Worm (Caenorhabditis elegans) whole organism, L3 larva: ENCODE results near the gene C07A12.2.

Source experiments
- elt-2 ChIP-seq: sonication (generic microtip); optimal IDR thresholded peaks from 2 replicates; lab custom pipeline; 2016; ENCODE audit warnings: missing genetic modification reagents, mild to moderate bottlenecking, missing genetic modification characterization, missing compliant biosample characterization
- fkh-10 ChIP-seq: sonication (generic microtip); optimal IDR thresholded peaks from 2 replicates; lab custom pipeline; 2017; ENCODE audit warnings: missing biosample characterization, missing genetic modification reagents, missing genetic modification characterization
- mdl-1 ChIP-seq: fragments of 150-350 bp; optimal IDR thresholded peaks from 2 replicates; lab custom pipeline; 2014; ENCODE audit warnings: missing biosample characterization, missing genetic modification characterization
- nhr-237 ChIP-seq: fragments of 150-350 bp; optimal IDR thresholded peaks from 2 replicates; lab custom pipeline; 2014; ENCODE audit warnings: missing biosample characterization, missing genetic modification characterization
- nhr-28 ChIP-seq: fragments of 150-350 bp; optimal IDR thresholded peaks from 2 replicates; lab custom pipeline; 2014; ENCODE audit warnings: missing biosample characterization, missing genetic modification characterization
- nhr-77 ChIP-seq: fragments of 150-350 bp; optimal IDR thresholded peaks from 2 replicates; lab custom pipeline; 2014; ENCODE audit warnings: missing biosample characterization, missing genetic modification characterization
- sea-2 ChIP-seq: fragments of 150-350 bp; sonication (generic microtip); optimal IDR thresholded peaks from 4 replicates; lab custom pipeline; 2014; ENCODE audit warnings: missing biosample characterization, missing genetic modification reagents, missing genetic modification characterization

DNA sequence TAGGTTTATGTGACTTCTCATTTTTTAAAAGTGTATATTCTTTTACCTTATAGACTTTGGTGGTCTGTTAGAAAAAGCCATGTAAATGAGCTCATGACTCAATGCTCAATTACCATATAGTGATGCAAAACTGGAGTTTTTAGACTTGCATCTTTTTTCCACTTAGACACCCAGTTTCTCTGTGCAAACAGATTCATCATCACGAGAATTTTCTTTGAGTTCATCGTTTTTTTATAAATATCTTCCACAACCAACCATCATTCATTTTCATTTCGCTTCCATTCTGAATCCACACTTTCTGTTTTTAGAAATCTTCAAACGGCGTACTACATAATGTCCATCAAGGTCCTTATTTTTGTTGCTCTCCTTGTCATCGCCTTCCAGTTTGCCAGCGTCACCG is at the start of gene C07A12.2:
- no peak for TF ChIP-seq elt-2 (tag; lab: Kevin White, UChicago)
- TF ChIP-seq fkh-10 = no peak
- TF ChIP-seq nhr-237 (tag; lab: Kevin White, UChicago) = no peak
- TF ChIP-seq sea-2 (GFP tag; lab: Kevin White, UChicago) = no peak
- no peak for TF ChIP-seq mdl-1 (tag; lab: Kevin White, UChicago)
- TF ChIP-seq nhr-77 (tag; lab: Kevin White, UChicago) = no peak
- no peak for TF ChIP-seq nhr-28 (tag; lab: Kevin White, UChicago)
